Worm (Caenorhabditis elegans) whole organism, late embryonic: ENCODE measurements around the gene F22F7.7.
"Not testable (repeated sequence)": the region's sequence is repeated elsewhere in the genome, so short reads cannot be mapped to it uniquely, and the experiment has no call there.

Experiments used
- C08G9.2 ChIP-seq: sonication (generic microtip); optimal IDR thresholded peaks from 2 replicates; lab custom pipeline; 2016; ENCODE audit warnings: mild to moderate bottlenecking, missing genetic modification characterization, moderate library complexity, missing compliant biosample characterization
- C38D4.7 ChIP-seq: fragments of 200-800 bp; sonication (Bioruptor generic); optimal IDR thresholded peaks from 2 replicates; lab custom pipeline; 2018; ENCODE audit warnings: mild to moderate bottlenecking, missing genetic modification characterization, moderate library complexity, missing compliant biosample characterization
- K02D7.2 ChIP-seq: sonication (generic microtip); optimal IDR thresholded peaks from 2 replicates; lab custom pipeline; 2017; ENCODE audit warnings: mild to moderate bottlenecking, missing genetic modification characterization, missing compliant biosample characterization
- K09A11.1 ChIP-seq: sonication (generic microtip); optimal IDR thresholded peaks from 2 replicates; lab custom pipeline; 2017; ENCODE audit warnings: antibody characterized with exemption, mild to moderate bottlenecking, missing genetic modification characterization, missing compliant biosample characterization; ENCODE audit not compliant: insufficient read depth
- T23F11.4 ChIP-seq: fragments of 200-800 bp; sonication (Bioruptor generic); optimal IDR thresholded peaks from 2 replicates; lab custom pipeline; 2018; ENCODE audit warnings: mild to moderate bottlenecking, missing genetic modification characterization, missing compliant biosample characterization
- Y22D7AL.16 ChIP-seq: sonication (generic microtip); optimal IDR thresholded peaks from 2 replicates; lab custom pipeline; 2016; ENCODE audit warnings: missing genetic modification characterization, missing compliant biosample characterization
- ceh-14 ChIP-seq: sonication (generic microtip); optimal IDR thresholded peaks from 2 replicates; lab custom pipeline; 2016; ENCODE audit warnings: missing genotype, missing genetic modification characterization, missing compliant biosample characterization
- ceh-18 ChIP-seq: sonication (generic microtip); optimal IDR thresholded peaks from 2 replicates; lab custom pipeline; 2016; ENCODE audit warnings: missing genetic modification characterization, missing compliant biosample characterization
- ceh-2 ChIP-seq: sonication (generic microtip); optimal IDR thresholded peaks from 2 replicates; lab custom pipeline; 2016; ENCODE audit warnings: missing genotype, missing genetic modification characterization, missing compliant biosample characterization
- ceh-24 ChIP-seq: sonication (generic microtip); optimal IDR thresholded peaks from 2 replicates; lab custom pipeline; 2016; ENCODE audit warnings: mild to moderate bottlenecking, missing genetic modification characterization, missing compliant biosample characterization
- ceh-30 ChIP-seq: fragments of 150-350 bp; optimal IDR thresholded peaks from 2 replicates; lab custom pipeline; 2014; ENCODE audit warnings: missing biosample characterization, missing genetic modification characterization
- ceh-31 ChIP-seq: sonication (generic microtip); optimal IDR thresholded peaks from 2 replicates; lab custom pipeline; 2016; ENCODE audit warnings: missing genetic modification characterization, missing compliant biosample characterization
- ceh-6 ChIP-seq: fragments of 200-800 bp; sonication (Bioruptor generic); optimal IDR thresholded peaks from 2 replicates; lab custom pipeline; 2018; ENCODE audit warnings: mild to moderate bottlenecking, missing genetic modification characterization, missing compliant biosample characterization
- che-1 ChIP-seq: sonication (generic microtip); optimal IDR thresholded peaks from 2 replicates; lab custom pipeline; 2016; ENCODE audit warnings: mild to moderate bottlenecking, missing genetic modification characterization, missing compliant biosample characterization
- dve-1 ChIP-seq: sonication (generic microtip); optimal IDR thresholded peaks from 2 replicates; lab custom pipeline; 2017; ENCODE audit warnings: antibody characterized with exemption, mild to moderate bottlenecking, missing genetic modification characterization, missing compliant biosample characterization
- eyg-1 ChIP-seq: sonication (generic microtip); optimal IDR thresholded peaks from 2 replicates; lab custom pipeline; 2016; ENCODE audit warnings: missing genotype, missing genetic modification characterization, missing compliant biosample characterization
- fax-1 ChIP-seq: sonication (generic microtip); optimal IDR thresholded peaks from 2 replicates; lab custom pipeline; 2016; ENCODE audit warnings: missing genotype, missing genetic modification characterization, missing compliant biosample characterization
- fkh-6 ChIP-seq: sonication (generic microtip); optimal IDR thresholded peaks from 2 replicates; lab custom pipeline; 2016; ENCODE audit warnings: missing genetic modification characterization, missing compliant biosample characterization
- hlh-13 ChIP-seq: fragments of 200-800 bp; sonication (Bioruptor generic); optimal IDR thresholded peaks from 2 replicates; lab custom pipeline; 2018; ENCODE audit warnings: mild to moderate bottlenecking, missing genetic modification characterization, missing compliant biosample characterization
- hlh-15 ChIP-seq: sonication (generic microtip); optimal IDR thresholded peaks from 2 replicates; lab custom pipeline; 2016; ENCODE audit warnings: missing genetic modification characterization, missing compliant biosample characterization
- hlh-30 ChIP-seq: sonication (generic microtip); optimal IDR thresholded peaks from 2 replicates; lab custom pipeline; 2017; ENCODE audit warnings: antibody characterized with exemption, missing genetic modification characterization, missing compliant biosample characterization; ENCODE audit not compliant: insufficient read depth
- hlh-8 ChIP-seq: sonication (generic microtip); optimal IDR thresholded peaks from 2 replicates; lab custom pipeline; 2016; ENCODE audit warnings: missing genotype, missing genetic modification characterization, missing compliant biosample characterization
- lim-6 ChIP-seq: sonication (generic microtip); optimal IDR thresholded peaks from 2 replicates; lab custom pipeline; 2016; ENCODE audit warnings: missing genetic modification characterization, missing compliant biosample characterization
- madf-2 ChIP-seq: sonication (generic microtip); optimal IDR thresholded peaks from 2 replicates; lab custom pipeline; 2017; ENCODE audit warnings: missing genetic modification characterization, missing compliant biosample characterization
- mec-3 ChIP-seq: sonication (generic microtip); optimal IDR thresholded peaks from 2 replicates; lab custom pipeline; 2016; ENCODE audit warnings: borderline replicate concordance, missing genetic modification characterization, missing compliant biosample characterization
- nfya-1 ChIP-seq: sonication (generic microtip); optimal IDR thresholded peaks from 2 replicates; lab custom pipeline; 2017; ENCODE audit warnings: missing genetic modification characterization, mild to moderate bottlenecking, missing compliant biosample characterization, antibody characterized with exemption, moderate library complexity
- nhr-11 ChIP-seq: fragments of 150-350 bp; optimal IDR thresholded peaks from 2 replicates; lab custom pipeline; 2014; ENCODE audit warnings: missing biosample characterization, missing genetic modification characterization
- nhr-232 ChIP-seq: sonication (generic microtip); optimal IDR thresholded peaks from 2 replicates; lab custom pipeline; 2016; ENCODE audit warnings: missing genetic modification characterization, missing compliant biosample characterization
- pag-3 ChIP-seq: sonication (generic microtip); optimal IDR thresholded peaks from 2 replicates; lab custom pipeline; 2016; ENCODE audit warnings: missing compliant biosample characterization, missing genetic modification characterization, borderline replicate concordance
- pha-4 ChIP-seq: fragments of 150-350 bp; optimal IDR thresholded peaks from 2 replicates; lab custom pipeline; 2018; ENCODE audit warnings: missing biosample characterization, missing genetic modification reagents, missing genetic modification characterization
- pros-1 ChIP-seq: fragments of 150-350 bp; optimal IDR thresholded peaks from 2 replicates; lab custom pipeline; 2014; ENCODE audit warnings: missing biosample characterization, missing genetic modification reagents, missing genetic modification characterization
- ref-2 ChIP-seq: sonication (generic microtip); optimal IDR thresholded peaks from 2 replicates; lab custom pipeline; 2016; ENCODE audit warnings: missing genetic modification characterization, missing compliant biosample characterization
- rnt-1 ChIP-seq: sonication (generic microtip); optimal IDR thresholded peaks from 2 replicates; lab custom pipeline; 2016; ENCODE audit warnings: missing genetic modification characterization, missing compliant biosample characterization
- sdc-2 ChIP-seq: sonication (generic microtip); optimal IDR thresholded peaks from 2 replicates; lab custom pipeline; 2016; ENCODE audit warnings: missing genotype, missing genetic modification characterization, missing compliant biosample characterization
- sox-4 ChIP-seq: sonication (generic microtip); optimal IDR thresholded peaks from 2 replicates; lab custom pipeline; 2017; ENCODE audit warnings: mild to moderate bottlenecking, missing genetic modification characterization, inconsistent platforms, missing compliant biosample characterization
- tbx-7 ChIP-seq: sonication (generic microtip); optimal IDR thresholded peaks from 2 replicates; lab custom pipeline; 2016; ENCODE audit warnings: missing genotype, missing genetic modification characterization, missing compliant biosample characterization
- unc-42 ChIP-seq: sonication (generic microtip); optimal IDR thresholded peaks from 2 replicates; lab custom pipeline; 2016; ENCODE audit warnings: missing genotype, missing genetic modification characterization, missing compliant biosample characterization
- unc-86 ChIP-seq: sonication (generic microtip); optimal IDR thresholded peaks from 2 replicates; lab custom pipeline; 2016; ENCODE audit warnings: missing genetic modification characterization, missing compliant biosample characterization
- zip-5 ChIP-seq: sonication (generic microtip); optimal IDR thresholded peaks from 2 replicates; lab custom pipeline; 2016; ENCODE audit warnings: missing genetic modification characterization, missing compliant biosample characterization
- ztf-16 ChIP-seq: sonication (generic microtip); optimal IDR thresholded peaks from 2 replicates; lab custom pipeline; 2017; ENCODE audit warnings: missing genetic modification characterization, missing compliant biosample characterization

Gene F22F7.7

ce11 chrV:2146044-2146443 is 6.2 kb upstream of the F22F7.7 start, which contains the start of gene str-52:
Gene str-52 (minus strand): TSS chrV:2146144.
- TF ChIP-seq mec-3 = no peak
- TF ChIP-seq C38D4.7 (GFP tag; lab: Kevin White, UChicago) = no peak
- no peak for TF ChIP-seq hlh-13 (GFP tag; lab: Kevin White, UChicago)
- no peak for TF ChIP-seq sdc-2 (tag; lab: Kevin White, UChicago)
- TF ChIP-seq Y22D7AL.16 (tag; lab: Kevin White, UChicago) = no peak
- no peak for TF ChIP-seq ceh-18 (tag; lab: Kevin White, UChicago)
- no peak for TF ChIP-seq lim-6 (tag; lab: Kevin White, UChicago)
- no peak for TF ChIP-seq nfya-1 (tag; lab: Kevin White, UChicago)
- no peak for TF ChIP-seq sox-4
- no peak for TF ChIP-seq pag-3 (tag; lab: Kevin White, UChicago)
- no peak for TF ChIP-seq che-1
- no peak for TF ChIP-seq pros-1
- no peak for TF ChIP-seq zip-5 (tag; lab: Kevin White, UChicago)
- TF ChIP-seq nhr-11 (tag; lab: Kevin White, UChicago) = no peak
- no peak for TF ChIP-seq dve-1 (tag; lab: Kevin White, UChicago)
- TF ChIP-seq T23F11.4 (GFP tag; lab: Kevin White, UChicago) = no peak
- no peak for TF ChIP-seq K09A11.1

ce11 chrV:2144408-2144807 is 4.6 kb upstream of the F22F7.7 start, which contains the start of gene F22F7.12:
Gene F22F7.12 (minus strand): TSS chrV:2144508.
- not testable (repeated sequence) for TF ChIP-seq ceh-2 (tag; lab: Kevin White, UChicago); hlh-15; ref-2

- TF ChIP-seq ceh-31 (tag; lab: Kevin White, UChicago) = no peak
- no peak for TF ChIP-seq hlh-13 (GFP tag; lab: Kevin White, UChicago)
- TF ChIP-seq rnt-1 = no peak
These were observed 1.6 kb downstream of the F22F7.7 start for ce11 chrV:2138287-2138686.

ce11 chrV:2137010-2137409 is 2.8 kb downstream of the F22F7.7 start:
- no peak for TF ChIP-seq fax-1 (tag; lab: Kevin White, UChicago)
- no peak for TF ChIP-seq nhr-232 (tag; lab: Kevin White, UChicago)
- TF ChIP-seq ceh-18 (tag; lab: Kevin White, UChicago) = no peak
- TF ChIP-seq, all 69 proteins: peak for 0

- TF ChIP-seq madf-2 (tag; lab: Kevin White, UChicago) (no peak), sox-4 (peak; percentile 21), eyg-1 (tag; lab: Kevin White, UChicago) (no peak), ceh-30 (tag; lab: Kevin White, UChicago) (no peak), unc-42 (tag; lab: Kevin White, UChicago) (peak; percentile 3)
These were observed 4.5 kb downstream of the F22F7.7 start for ce11 chrV:2135323-2135722.

ce11 chrV:2134340-2134739 is 5.5 kb downstream of the F22F7.7 start:
- TF ChIP-seq ceh-24 (tag; lab: Kevin White, UChicago) = no peak
- TF ChIP-seq unc-42 (tag; lab: Kevin White, UChicago) = peak; percentile 19
- TF ChIP-seq hlh-30 (tag; lab: Kevin White, UChicago) = peak; percentile 56

- TF ChIP-seq ceh-31 (tag; lab: Kevin White, UChicago) (peak; percentile 62), ceh-14 (no peak), ztf-16 (no peak), C08G9.2 (no peak), nfya-1 (tag; lab: Kevin White, UChicago) (peak; percentile 39), tbx-7 (tag; lab: Kevin White, UChicago) (no peak), K02D7.2 (no peak), unc-42 (tag; lab: Kevin White, UChicago) (peak; percentile 0), unc-86 (no peak), pha-4 (tag; lab: Kevin White, UChicago) (no peak), hlh-30 (tag; lab: Kevin White, UChicago) (peak; percentile 71), ceh-6 (GFP tag; lab: Kevin White, UChicago) (no peak), hlh-8 (tag; lab: Kevin White, UChicago) (no peak), hlh-13 (GFP tag; lab: Kevin White, UChicago) (no peak), zip-5 (tag; lab: Kevin White, UChicago) (no peak), nhr-11 (tag; lab: Kevin White, UChicago) (no peak), K09A11.1 (no peak), ceh-18 (tag; lab: Kevin White, UChicago) (peak; percentile 67), fkh-6 (tag; lab: Kevin White, UChicago) (no peak), lim-6 (tag; lab: Kevin White, UChicago) (no peak), ref-2 (peak; percentile 50)
These were observed 6.3 kb downstream of the F22F7.7 start for ce11 chrV:2133512-2133911.
